Worm (Caenorhabditis elegans) whole organism, late embryonic: ENCODE results near the gene CD4.11.

ENCODE experiments used
- ama-1 ChIP-seq: fragments of 150-350 bp; optimal IDR thresholded peaks from 2 replicates; lab custom pipeline; 2014
- ceh-34 ChIP-seq: sonication (generic microtip); optimal IDR thresholded peaks from 2 replicates; lab custom pipeline; 2016; ENCODE audit warnings: mild to moderate bottlenecking, missing genetic modification characterization, missing compliant biosample characterization
- ceh-9 ChIP-seq: sonication (generic microtip); optimal IDR thresholded peaks from 2 replicates; lab custom pipeline; 2016; ENCODE audit warnings: mild to moderate bottlenecking, missing genetic modification characterization, inconsistent platforms, missing compliant biosample characterization
- pha-4 ChIP-seq: fragments of 150-350 bp; optimal IDR thresholded peaks from 2 replicates; lab custom pipeline; 2018; ENCODE audit warnings: missing biosample characterization, missing genetic modification reagents, missing genetic modification characterization
- ref-2 ChIP-seq: sonication (generic microtip); optimal IDR thresholded peaks from 2 replicates; lab custom pipeline; 2016; ENCODE audit warnings: missing genetic modification characterization, missing compliant biosample characterization
- sox-2 ChIP-seq: fragments of 200-800 bp; sonication (Bioruptor generic); IDR thresholded peaks from 2 replicates; pipeline ENCODE4 v1.3.6; 2022; ENCODE audit warnings: missing genetic modification reagents, missing genetic modification characterization, missing compliant biosample characterization
- syd-9 ChIP-seq: sonication (generic microtip); optimal IDR thresholded peaks from 2 replicates; lab custom pipeline; 2016; ENCODE audit warnings: mild to moderate bottlenecking, missing genetic modification characterization, moderate library complexity, missing compliant biosample characterization
- ttx-3 ChIP-seq: sonication (generic microtip); optimal IDR thresholded peaks from 2 replicates; lab custom pipeline; 2016; ENCODE audit warnings: missing genetic modification reagents, missing genetic modification characterization, missing compliant biosample characterization

DNA sequence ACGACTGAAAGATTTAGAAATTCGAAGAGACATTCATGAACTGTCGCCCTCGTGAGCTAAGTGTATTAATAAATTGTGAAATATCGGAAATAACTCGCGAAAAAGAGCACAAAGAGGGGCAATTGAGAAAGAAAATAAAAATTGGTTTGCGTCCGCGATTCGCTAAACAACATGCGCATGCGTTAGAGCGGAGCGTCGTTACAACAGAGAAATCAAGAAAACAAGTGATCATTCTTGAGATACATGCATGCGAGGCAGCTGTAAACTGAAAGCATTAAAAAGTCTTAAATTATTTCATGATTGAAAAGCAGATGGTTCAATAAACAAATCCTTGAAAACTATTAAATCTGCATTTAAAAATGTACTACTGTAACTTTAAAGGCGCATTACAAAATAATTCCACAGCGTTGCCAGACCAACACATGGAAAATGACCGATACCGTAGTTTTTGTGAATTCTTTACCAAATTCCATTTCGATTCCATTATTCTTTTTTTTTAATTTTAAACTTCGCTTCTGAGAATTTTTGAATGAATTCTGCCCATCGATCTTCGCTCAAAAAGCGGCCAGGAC lies 48.6 kb upstream of the CD4.11 start, which contains the start of the genes cox-16 and syp-2:
- TF ChIP-seq ama-1 (lab: Kevin White, UChicago) = no peak
- no peak for TF ChIP-seq ceh-34 (tag; lab: Kevin White, UChicago)
- no peak for TF ChIP-seq ceh-9
- TF ChIP-seq ref-2 (tag; lab: Kevin White, UChicago) = no peak
- TF ChIP-seq ttx-3 (tag; lab: Kevin White, UChicago) = no peak
- no peak for TF ChIP-seq syd-9 (tag; lab: Kevin White, UChicago)
- no peak for TF ChIP-seq pha-4 (tag; lab: Kevin White, UChicago)
- TF ChIP-seq sox-2 (GFP tag; lab: Robert Waterston, UW) = no peak
